Fruit fly (Drosophila melanogaster) whole organism, embryonic: Measurements from ENCODE around the gene SMSr.

Experiments used
- Antp ChIP-seq: fragments of 200-800 bp; sonication (Bioruptor generic); optimal IDR thresholded peaks from 3 replicates; lab custom pipeline; 2016; ENCODE audit warnings: missing biosample characterization, missing genetic modification characterization
- Atf6 ChIP-seq: fragments of 200-800 bp; sonication (Bioruptor generic); IDR thresholded peaks from 2 replicates; pipeline ENCODE4 v1.3.6; 2022; ENCODE audit warnings: missing biosample characterization, missing genetic modification characterization
- CG10209 ChIP-seq: fragments of 200-800 bp; sonication (Bioruptor generic); optimal IDR thresholded peaks from 3 replicates; lab custom pipeline; 2017; ENCODE audit warnings: missing biosample characterization, mild to moderate bottlenecking, missing genetic modification characterization, missing genetic modification reagents
- CG10366 ChIP-seq: fragments of 200-800 bp; sonication (Bioruptor generic); IDR thresholded peaks from 2 replicates; pipeline ENCODE4 v1.3.6; 2022; ENCODE audit warnings: missing biosample characterization, missing genetic modification characterization
- CG11560 ChIP-seq: fragments of 200-800 bp; sonication (Bioruptor generic); IDR thresholded peaks from 3 replicates; pipeline ENCODE4 v1.3.6; 2022; ENCODE audit warnings: missing biosample characterization, missing genetic modification characterization
- CG1233 ChIP-seq: fragments of 200-800 bp; sonication (Bioruptor generic); optimal IDR thresholded peaks from 4 replicates; lab custom pipeline; 2018; ENCODE audit warnings: missing biosample characterization, mild to moderate bottlenecking, missing genetic modification characterization
- CG13624 ChIP-seq: fragments of 200-800 bp; sonication (Bioruptor generic); optimal IDR thresholded peaks from 2 replicates; lab custom pipeline; 2016; ENCODE audit warnings: missing biosample characterization, missing genetic modification characterization
- CG15601 ChIP-seq: fragments of 200-800 bp; sonication (Bioruptor generic); optimal IDR thresholded peaks from 3 replicates; lab custom pipeline; 2019; ENCODE audit warnings: missing biosample characterization, mild to moderate bottlenecking, missing genetic modification characterization, moderate library complexity
- CG1603 ChIP-seq: fragments of 200-800 bp; sonication (Bioruptor generic); optimal IDR thresholded peaks from 2 replicates; lab custom pipeline; 2019; ENCODE audit warnings: missing biosample characterization, mild to moderate bottlenecking, missing genetic modification characterization, moderate library complexity
- CG1647 ChIP-seq: fragments of 200-800 bp; sonication (Bioruptor generic); optimal IDR thresholded peaks from 3 replicates; lab custom pipeline; 2016; ENCODE audit warnings: missing biosample characterization, missing genetic modification characterization
- CG16779 ChIP-seq: fragments of 200-800 bp; sonication (Bioruptor generic); IDR thresholded peaks from 2 replicates; pipeline ENCODE4 v1.3.6; 2022; ENCODE audit warnings: missing biosample characterization, missing genetic modification characterization
- CG16813 ChIP-seq: fragments of 200-800 bp; sonication (Bioruptor generic); IDR thresholded peaks from 3 replicates; pipeline ENCODE4 v1.3.6; 2022; ENCODE audit warnings: missing biosample characterization, missing genetic modification characterization; ENCODE audit not compliant: partially characterized antibody
- CG17361 ChIP-seq: fragments of 200-800 bp; sonication (Bioruptor generic); IDR thresholded peaks from 3 replicates; pipeline ENCODE4 v1.3.6; 2022; ENCODE audit warnings: missing biosample characterization, missing genetic modification characterization
- CG17612 ChIP-seq: fragments of 200-800 bp; sonication (Bioruptor generic); IDR thresholded peaks from 2 replicates; pipeline ENCODE4 v1.3.6; 2022; ENCODE audit warnings: missing biosample characterization, missing genetic modification characterization
- CG17829 ChIP-seq: fragments of 200-800 bp; optimal IDR thresholded peaks from 2 replicates; lab custom pipeline; 2019; ENCODE audit warnings: missing biosample characterization, mild to moderate bottlenecking, missing genetic modification characterization, moderate library complexity
- CG18619 ChIP-seq: fragments of 200-800 bp; sonication (Bioruptor generic); optimal IDR thresholded peaks from 3 replicates; lab custom pipeline; 2017; ENCODE audit warnings: missing biosample characterization, mild to moderate bottlenecking, missing genetic modification characterization
- CG2889 ChIP-seq: fragments of 200-800 bp; sonication (Bioruptor generic); IDR thresholded peaks from 3 replicates; pipeline ENCODE4 v1.3.6; 2022; ENCODE audit warnings: missing biosample characterization, missing genetic modification characterization
- CG30403 ChIP-seq: fragments of 200-800 bp; sonication (Bioruptor generic); optimal IDR thresholded peaks from 3 replicates; lab custom pipeline; 2016; ENCODE audit warnings: missing biosample characterization, missing genetic modification characterization
- CG31224 ChIP-seq: fragments of 200-800 bp; sonication (Bioruptor generic); IDR thresholded peaks from 2 replicates; pipeline ENCODE4 v1.3.6; 2022; ENCODE audit warnings: missing biosample characterization, missing genetic modification characterization
- CG33213 ChIP-seq: fragments of 200-800 bp; sonication (Bioruptor generic); optimal IDR thresholded peaks from 3 replicates; lab custom pipeline; 2016; ENCODE audit warnings: missing biosample characterization, missing genetic modification characterization
- CG34224 ChIP-seq: fragments of 200-800 bp; sonication (Bioruptor generic); IDR thresholded peaks from 3 replicates; pipeline ENCODE4 v1.3.6; 2022; ENCODE audit warnings: missing biosample characterization, missing genetic modification characterization; ENCODE audit not compliant: partially characterized antibody
- CG4328 ChIP-seq: fragments of 200-800 bp; sonication (Bioruptor generic); optimal IDR thresholded peaks from 3 replicates; lab custom pipeline; 2017; ENCODE audit warnings: missing biosample characterization, missing genetic modification reagents, missing genetic modification characterization
- CG4730 ChIP-seq: fragments of 200-800 bp; sonication (Bioruptor generic); IDR thresholded peaks from 2 replicates; pipeline ENCODE4 v1.3.6; 2022; ENCODE audit warnings: missing biosample characterization, missing genetic modification characterization
- CG6175 ChIP-seq: fragments of 200-800 bp; sonication (Bioruptor generic); IDR thresholded peaks from 3 replicates; pipeline ENCODE4 v1.3.6; 2022; ENCODE audit warnings: missing biosample characterization, missing genetic modification characterization
- CG7271 ChIP-seq: fragments of 200-800 bp; sonication (Bioruptor generic); optimal IDR thresholded peaks from 2 replicates; lab custom pipeline; 2018; ENCODE audit warnings: missing biosample characterization, mild to moderate bottlenecking, missing genetic modification characterization, moderate library complexity
- CG8388 ChIP-seq: fragments of 200-800 bp; sonication (Bioruptor generic); optimal IDR thresholded peaks from 2 replicates; lab custom pipeline; 2019; ENCODE audit warnings: missing biosample characterization, mild to moderate bottlenecking, missing genetic modification characterization, moderate library complexity
- CTCF ChIP-seq: fragments of 200-800 bp; sonication (Bioruptor generic); optimal IDR thresholded peaks from 2 replicates; lab custom pipeline; 2017; ENCODE audit warnings: missing biosample characterization, mild to moderate bottlenecking, missing genetic modification characterization, moderate library complexity
- H15 ChIP-seq: fragments of 200-800 bp; sonication (Bioruptor generic); IDR thresholded peaks from 3 replicates; pipeline ENCODE4 v1.3.6; 2022; ENCODE audit warnings: missing biosample characterization, missing genetic modification characterization
- Hr39 ChIP-seq: fragments of >200 bp; optimal IDR thresholded peaks from 2 replicates; lab custom pipeline; 2017
- Hr51 ChIP-seq, 2 experiments: fragments of 200-800 bp; sonication (Bioruptor generic); optimal IDR thresholded peaks; 2 replicates in 1 of 2; 3 replicates in 1 of 2; lab custom pipeline; 2016 to 2018; ENCODE audit warnings: missing biosample characterization in 2 of 2, missing genetic modification characterization in 2 of 2, mild to moderate bottlenecking in 1 of 2, moderate library complexity in 1 of 2
- Lim3 ChIP-seq: fragments of 200-800 bp; sonication (Bioruptor generic); IDR thresholded peaks from 2 replicates; pipeline ENCODE4 v1.3.6; 2022; ENCODE audit warnings: missing biosample characterization, missing genetic modification characterization
- Lpt ChIP-seq: fragments of >200 bp; optimal IDR thresholded peaks from 2 replicates; lab custom pipeline; 2018; ENCODE audit warnings: missing biosample characterization, missing genetic modification characterization
- Nf-YC ChIP-seq: fragments of 200-800 bp; optimal IDR thresholded peaks from 3 replicates; lab custom pipeline; 2019; ENCODE audit warnings: missing biosample characterization, mild to moderate bottlenecking, missing genetic modification characterization, moderate library complexity
- Opbp ChIP-seq: fragments of 200-800 bp; sonication (Bioruptor generic); IDR thresholded peaks from 3 replicates; pipeline ENCODE4 v1.3.6; 2022; ENCODE audit warnings: missing biosample characterization, missing genetic modification characterization; ENCODE audit not compliant: partially characterized antibody
- Sry-δ ChIP-seq: fragments of 200-800 bp; sonication (Bioruptor generic); optimal IDR thresholded peaks from 2 replicates; lab custom pipeline; 2016; ENCODE audit warnings: missing biosample characterization, missing genetic modification characterization
- ab ChIP-seq: fragments of 200-800 bp; sonication (Bioruptor generic); optimal IDR thresholded peaks from 2 replicates; lab custom pipeline; 2016; ENCODE audit warnings: missing biosample characterization, missing genetic modification characterization
- ap ChIP-seq: fragments of 200-800 bp; sonication (Bioruptor generic); IDR thresholded peaks from 2 replicates; pipeline ENCODE4 v1.3.6; 2022; ENCODE audit warnings: missing biosample characterization, missing genetic modification characterization
- eyg ChIP-seq: fragments of 200-800 bp; sonication (Bioruptor generic); optimal IDR thresholded peaks from 3 replicates; lab custom pipeline; 2016; ENCODE audit warnings: missing biosample characterization, missing genetic modification characterization
- fd96Cb ChIP-seq: fragments of 200-800 bp; sonication (Bioruptor generic); optimal IDR thresholded peaks from 2 replicates; lab custom pipeline; 2018; ENCODE audit warnings: missing biosample characterization, mild to moderate bottlenecking, missing genetic modification characterization, moderate library complexity
- ftz-f1 ChIP-seq: fragments of 200-800 bp; sonication (Bioruptor generic); optimal IDR thresholded peaks from 2 replicates; lab custom pipeline; 2016; ENCODE audit warnings: missing biosample characterization, missing genetic modification characterization
- gcm ChIP-seq: fragments of 200-800 bp; sonication (Bioruptor generic); optimal IDR thresholded peaks from 2 replicates; lab custom pipeline; 2019; ENCODE audit warnings: missing biosample characterization, mild to moderate bottlenecking, missing genetic modification characterization, moderate library complexity
- gro ChIP-seq: fragments of 200-800 bp; sonication (Bioruptor generic); optimal IDR thresholded peaks from 2 replicates; lab custom pipeline; 2016; ENCODE audit warnings: missing biosample characterization, missing genetic modification characterization
- kni ChIP-seq: fragments of 200-800 bp; sonication (Bioruptor generic); optimal IDR thresholded peaks from 3 replicates; lab custom pipeline; 2017; ENCODE audit warnings: mild to moderate bottlenecking, missing biosample characterization, missing genetic modification reagents, missing genetic modification characterization
- otp ChIP-seq: fragments of 200-800 bp; sonication (Bioruptor generic); IDR thresholded peaks from 3 replicates; pipeline ENCODE4, ENCODE4 v1.3.6; 2022; ENCODE audit warnings: missing biosample characterization, missing genetic modification characterization
- psq ChIP-seq: fragments of 200-800 bp; sonication (Bioruptor generic); optimal IDR thresholded peaks from 2 replicates; lab custom pipeline; 2017; ENCODE audit warnings: missing biosample characterization, missing genetic modification characterization
- rib ChIP-seq: fragments of 200-800 bp; sonication (Bioruptor generic); IDR thresholded peaks from 2 replicates; pipeline ENCODE4 v1.3.6; 2022; ENCODE audit warnings: missing biosample characterization, missing genetic modification characterization
- salm ChIP-seq: fragments of 200-800 bp; sonication (Bioruptor generic); optimal IDR thresholded peaks from 2 replicates; lab custom pipeline; 2018; ENCODE audit warnings: missing biosample characterization, mild to moderate bottlenecking, missing genetic modification characterization
- sob ChIP-seq: fragments of 200-800 bp; sonication (Bioruptor generic); IDR thresholded peaks from 2 replicates; pipeline ENCODE4 v1.3.6; 2022; ENCODE audit warnings: missing biosample characterization, missing genetic modification characterization
- unc-4 ChIP-seq: fragments of 200-800 bp; sonication (Bioruptor generic); IDR thresholded peaks from 2 replicates; pipeline ENCODE4 v1.3.6; 2022; ENCODE audit warnings: missing biosample characterization, missing genetic modification characterization; ENCODE audit not compliant: partially characterized antibody
- unpg ChIP-seq: fragments of 200-800 bp; sonication (Bioruptor generic); optimal IDR thresholded peaks from 3 replicates; lab custom pipeline; 2018; ENCODE audit warnings: missing biosample characterization, mild to moderate bottlenecking, missing genetic modification characterization, moderate library complexity
- zen ChIP-seq: fragments of 200-800 bp; sonication (Bioruptor generic); optimal IDR thresholded peaks from 3 replicates; lab custom pipeline; 2018; ENCODE audit warnings: missing biosample characterization, mild to moderate bottlenecking, missing genetic modification characterization, moderate library complexity

SMSr gene

dm6 chr3L:7347984-7348631 lies 33.2 kb downstream of the SMSr start, which contains the start of the genes Srp19 and qm (continued):
- TF ChIP-seq CG16813 (GFP tag; lab: Robert Waterston, UW): peak; percentile 86
- TF ChIP-seq CG2889 (GFP tag; lab: Robert Waterston, UW): no peak
- TF ChIP-seq Antp (GFP tag; lab: Kevin White, UChicago): peak; percentile 60
- TF ChIP-seq zen (tag; lab: Kevin White, UChicago): peak; percentile 35
- peak; percentile 30 for TF ChIP-seq fd96Cb (tag; lab: Kevin White, UChicago)
- no peak; the same call in 1 of the 2 replicates for TF ChIP-seq CG10366 (GFP tag; lab: Robert Waterston, UW)
- no peak for TF ChIP-seq Hr39 (lab: Kevin White, UChicago)
- TF ChIP-seq ap (GFP tag; lab: Robert Waterston, UW): no peak
- no peak for TF ChIP-seq CG8388 (GFP tag; lab: Kevin White, UChicago)
- TF ChIP-seq sob (GFP tag; lab: Robert Waterston, UW): peak; percentile 59
- TF ChIP-seq CG31224 (GFP tag; lab: Robert Waterston, UW): no peak
- TF ChIP-seq salm (tag; lab: Kevin White, UChicago): no peak
- TF ChIP-seq Lim3: no peak
- TF ChIP-seq unc-4 (GFP tag; lab: Robert Waterston, UW): peak; percentile 87
- no peak for TF ChIP-seq CG17612 (GFP tag; lab: Robert Waterston, UW)
- TF ChIP-seq CG17361 (GFP tag; lab: Robert Waterston, UW): peak; percentile 53; the same call in 2 of the 3 replicates
- peak; percentile 5 for TF ChIP-seq CG1647 (GFP tag; lab: Kevin White, UChicago)
- no peak for TF ChIP-seq CTCF (GFP tag; lab: Kevin White, UChicago)
- TF ChIP-seq CG30403: peak; percentile 84
- no peak for TF ChIP-seq CG7271
- TF ChIP-seq unpg (GFP tag; lab: Kevin White, UChicago): peak; percentile 42
- TF ChIP-seq CG4328 (GFP tag; lab: Kevin White, UChicago): no peak
- TF ChIP-seq ab (GFP tag; lab: Kevin White, UChicago): no peak
- no peak for TF ChIP-seq CG11560 (tag; lab: Robert Waterston, UW)
- peak; percentile 70 for TF ChIP-seq CG34224 (GFP tag; lab: Robert Waterston, UW)
- TF ChIP-seq eyg (GFP tag; lab: Kevin White, UChicago): no peak
- no peak for TF ChIP-seq CG33213 (GFP tag; lab: Kevin White, UChicago)
- TF ChIP-seq Opbp (GFP tag; lab: Robert Waterston, UW): peak; percentile 50; the same call in 2 of the 3 replicates
- TF ChIP-seq rib (GFP tag; lab: Robert Waterston, UW): peak; percentile 29; the same call in 1 of the 2 replicates
- peak; percentile 94 for TF ChIP-seq Sry-δ (GFP tag; lab: Kevin White, UChicago)
- peak; percentile 59; the same call in 1 of the 2 replicates for TF ChIP-seq CG16779 (GFP tag; lab: Robert Waterston, UW)
- peak; percentile 39 for TF ChIP-seq CG1233
- no peak for TF ChIP-seq Lpt
- no peak for TF ChIP-seq psq (GFP tag; lab: Kevin White, UChicago)
- peak; percentile 43 for TF ChIP-seq CG17829
- peak; percentile 52 for TF ChIP-seq CG13624 (GFP tag; lab: Kevin White, UChicago)
- TF ChIP-seq ftz-f1 (GFP tag; lab: Kevin White, UChicago): peak; percentile 87
- peak; percentile 53 for TF ChIP-seq kni (GFP tag; lab: Kevin White, UChicago)
- TF ChIP-seq CG15601: peak; percentile 46
- TF ChIP-seq gcm: peak; percentile 37
- TF ChIP-seq CG18619 (GFP tag; lab: Kevin White, UChicago): peak; percentile 13
- peak; percentile 1 for TF ChIP-seq CG10209
- TF ChIP-seq Atf6: peak; percentile 64
- 0 out of 3 replicates have a peak, but pooled peaks have one; percentile 5 for TF ChIP-seq otp
- TF ChIP-seq CG1603 (tag; lab: Kevin White, UChicago): peak; percentile 11
- no peak; the same call in 2 of the 3 replicates for TF ChIP-seq H15 (GFP tag; lab: Robert Waterston, UW)
- peak; percentile 8 to 27 for TF ChIP-seq Hr51 (GFP tag; optimal IDR thresholded peaks at IDR 0.05; lab: Kevin White, UChicago)
- TF ChIP-seq CG6175 (GFP tag; lab: Robert Waterston, UW): no peak
- TF ChIP-seq Nf-YC (tag; lab: Kevin White, UChicago): peak; percentile 28
- TF ChIP-seq gro (GFP tag; lab: Kevin White, UChicago): peak; percentile 36
- no peak for TF ChIP-seq CG4730 (GFP tag; lab: Robert Waterston, UW)
